Fruit fly (Drosophila melanogaster): Measurements from ENCODE around the gene CG11563.

CG11563 gene

DNA sequence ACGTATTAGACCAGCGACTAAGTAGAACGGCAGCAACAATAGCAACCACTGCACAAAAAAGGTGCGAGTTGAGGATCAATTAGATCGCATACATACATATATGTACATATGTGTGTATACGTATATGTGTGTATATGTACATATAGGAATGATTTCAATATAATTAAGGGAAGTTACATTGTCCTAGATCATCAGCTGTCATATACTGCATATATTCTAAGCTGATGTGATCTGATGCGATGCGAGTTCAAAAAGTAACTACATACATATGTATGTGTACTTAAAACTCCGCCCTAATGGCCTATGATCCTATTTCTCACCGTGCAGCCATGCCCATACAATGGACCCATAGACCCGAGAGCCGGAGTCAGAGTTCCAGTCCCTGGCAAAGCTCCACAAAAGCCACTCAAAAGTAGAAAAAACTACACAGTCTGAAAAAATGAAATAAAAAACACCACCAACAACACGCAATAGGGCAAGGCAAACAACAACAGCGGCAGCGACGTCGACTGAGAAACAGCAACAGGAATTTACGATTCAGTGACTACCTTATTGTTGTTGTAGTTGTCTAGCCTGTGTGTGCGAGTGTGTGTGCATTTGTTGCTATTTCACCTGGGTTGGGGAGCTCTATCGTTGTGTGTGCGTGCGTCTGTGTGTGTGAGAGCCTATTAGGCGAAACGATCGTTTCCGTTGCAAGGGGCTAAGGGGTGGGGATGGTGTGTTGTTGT, 13.5 kb upstream of the CG11563 start (continued):
- TF ChIP-seq CG11504 (tag; optimal IDR thresholded peaks at IDR 0.05), result peak; percentile 54
- TF ChIP-seq CG6254 (GFP tag; optimal IDR thresholded peaks at IDR 0.05), result no peak
- TF ChIP-seq her (GFP tag; optimal IDR thresholded peaks at IDR 0.05), result no peak
- no peak for TF ChIP-seq CG16815 (GFP tag; optimal IDR thresholded peaks at IDR 0.05)
- TF ChIP-seq crc (GFP tag; optimal IDR thresholded peaks at IDR 0.05), result no peak
- peak; percentile 22 for TF ChIP-seq CG2120 (GFP tag; optimal IDR thresholded peaks at IDR 0.05)
- TF ChIP-seq CG13296 (GFP tag; optimal IDR thresholded peaks at IDR 0.05), result no peak
- no peak for TF ChIP-seq hkb (optimal IDR thresholded peaks at IDR 0.05)
- TF ChIP-seq hkb (GFP tag; IDR thresholded peaks at IDR 0.05), result no peak
- no peak for TF ChIP-seq Vsx1 (GFP tag; optimal IDR thresholded peaks at IDR 0.05)
- TF ChIP-seq odd (GFP tag; optimal IDR thresholded peaks at IDR 0.05), result no peak
- TF ChIP-seq sima (GFP tag; optimal IDR thresholded peaks at IDR 0.05), result no peak
- no peak for TF ChIP-seq Sry-β (GFP tag; optimal IDR thresholded peaks at IDR 0.05)
- no peak for TF ChIP-seq zen (tag; optimal IDR thresholded peaks at IDR 0.05)
- no peak for TF ChIP-seq Ets65A (GFP tag)
- TF ChIP-seq CG8388 (GFP tag; optimal IDR thresholded peaks at IDR 0.05), result peak; percentile 4
- TF ChIP-seq Scr (GFP tag; IDR thresholded peaks at IDR 0.05; ENCODE audit: partially characterized antibody), result no peak
- no peak for TF ChIP-seq fru (optimal IDR thresholded peaks at IDR 0.05)
- TF ChIP-seq YL-1 (GFP tag; optimal IDR thresholded peaks at IDR 0.05), result no peak
- no peak for TF ChIP-seq gro (GFP tag; optimal IDR thresholded peaks at IDR 0.05)
- no peak for TF ChIP-seq CG14014 (GFP tag; IDR thresholded peaks at IDR 0.05)
- no peak for TF ChIP-seq Bteb2 (GFP tag; optimal IDR thresholded peaks at IDR 0.05)
- no peak for TF ChIP-seq Hand (GFP tag; optimal IDR thresholded peaks at IDR 0.05)
- TF ChIP-seq HmgZ (tag; optimal IDR thresholded peaks at IDR 0.05), result no peak
- TF ChIP-seq Dbx (GFP tag; IDR thresholded peaks at IDR 0.05), result no peak
- no peak for TF ChIP-seq NFAT (GFP tag; IDR thresholded peaks at IDR 0.05)
- no peak for TF ChIP-seq pan (optimal IDR thresholded peaks at IDR 0.05)
- no peak for TF ChIP-seq pan (GFP tag; optimal IDR thresholded peaks at IDR 0.05 in 1 of 2, IDR thresholded peaks at IDR 0.05 in 1 of 2)
- 0 out of 3 replicates have a peak, but pooled peaks have one; percentile 13 for TF ChIP-seq ci (GFP tag; IDR thresholded peaks at IDR 0.05)
- no peak; the same call in 2 of the 3 replicates for TF ChIP-seq CG2199 (GFP tag; IDR thresholded peaks at IDR 0.05)
- TF ChIP-seq CG8944 (GFP tag; optimal IDR thresholded peaks at IDR 0.05), result no peak
- TF ChIP-seq esg (GFP tag; conservative IDR thresholded peaks at IDR 0.05), result no peak
- peak; percentile 28; the same call in 1 of the 2 replicates for TF ChIP-seq Xrp1 (GFP tag; IDR thresholded peaks at IDR 0.05)
- TF ChIP-seq dmrt99B (tag; optimal IDR thresholded peaks at IDR 0.05), result peak; percentile 21
- TF ChIP-seq BtbVII (GFP tag; optimal IDR thresholded peaks at IDR 0.05), result no peak
- TF ChIP-seq salm (tag; optimal IDR thresholded peaks at IDR 0.05), result no peak
- TF ChIP-seq Atf-2 (GFP tag; optimal IDR thresholded peaks at IDR 0.05), result no peak
- no peak for TF ChIP-seq CTCF (GFP tag; optimal IDR thresholded peaks at IDR 0.05)
- TF ChIP-seq CG14710 (tag; optimal IDR thresholded peaks at IDR 0.05), result peak; percentile 31
- TF ChIP-seq az2 (GFP tag; optimal IDR thresholded peaks at IDR 0.05), result no peak
- no peak for TF ChIP-seq gfzf (GFP tag; optimal IDR thresholded peaks at IDR 0.05)
- peak; percentile 15 for TF ChIP-seq bcd (GFP tag; optimal IDR thresholded peaks at IDR 0.05)
- TF ChIP-seq CG15696 (tag; optimal IDR thresholded peaks at IDR 0.05), result no peak
- peak; percentile 26; the same call in 1 of the 3 replicates for TF ChIP-seq CG14050 (GFP tag; IDR thresholded peaks at IDR 0.05)
- no peak for TF ChIP-seq Fer2 (tag; optimal IDR thresholded peaks at IDR 0.05)
- no peak for TF ChIP-seq CG17568 (GFP tag; optimal IDR thresholded peaks at IDR 0.05)
- TF ChIP-seq CG3995 (GFP tag; optimal IDR thresholded peaks at IDR 0.05), result no peak
- peak; percentile 51 for TF ChIP-seq CG6689 (GFP tag; IDR thresholded peaks at IDR 0.05)
- no peak for TF ChIP-seq stwl (tag; optimal IDR thresholded peaks at IDR 0.05)
- no peak for TF ChIP-seq fd64A (GFP tag; optimal IDR thresholded peaks at IDR 0.05)
- TF ChIP-seq lmd (GFP tag; IDR thresholded peaks at IDR 0.05), result 0 out of 2 replicates have a peak, but pooled peaks have one; percentile 30
- no peak for TF ChIP-seq CG16813 (GFP tag; IDR thresholded peaks at IDR 0.05; ENCODE audit: partially characterized antibody)
